Worm (Caenorhabditis elegans) whole organism, early embryonic: Measurements from ENCODE around the gene dbt-1.

Experiments
- B0310.2 ChIP-seq: sonication (generic microtip); optimal IDR thresholded peaks from 2 replicates; lab custom pipeline; 2016; ENCODE audit warnings: mild to moderate bottlenecking, missing genetic modification characterization, missing compliant biosample characterization
- F13C5.2 ChIP-seq: sonication (generic microtip); optimal IDR thresholded peaks from 2 replicates; lab custom pipeline; 2017; ENCODE audit warnings: mild to moderate bottlenecking, missing genetic modification characterization, inconsistent platforms, missing compliant biosample characterization
- aly-1 ChIP-seq: sonication (generic microtip); optimal IDR thresholded peaks from 2 replicates; lab custom pipeline; 2016; ENCODE audit warnings: missing genetic modification characterization, missing compliant biosample characterization
- ama-1 ChIP-seq: fragments of 150-350 bp; optimal IDR thresholded peaks from 2 replicates; lab custom pipeline; 2014
- ceh-13 ChIP-seq: fragments of 200-800 bp; sonication (Bioruptor generic); optimal IDR thresholded peaks from 2 replicates; lab custom pipeline; 2018; ENCODE audit warnings: mild to moderate bottlenecking, missing genetic modification characterization, missing compliant biosample characterization
- ceh-36 ChIP-seq: sonication (generic microtip); optimal IDR thresholded peaks from 2 replicates; lab custom pipeline; 2016; ENCODE audit warnings: missing genetic modification characterization, inconsistent platforms, missing compliant biosample characterization
- ets-7 ChIP-seq: sonication (generic microtip); optimal IDR thresholded peaks from 2 replicates; lab custom pipeline; 2016; ENCODE audit warnings: missing genotype, missing genetic modification characterization, missing compliant biosample characterization
- flt-1 ChIP-seq: fragments of 200-800 bp; sonication (Bioruptor generic); IDR thresholded peaks from 2 replicates; pipeline ENCODE4 v1.3.6; 2022; ENCODE audit warnings: missing genetic modification characterization, missing compliant biosample characterization
- hmbx-1 ChIP-seq: sonication (generic microtip); optimal IDR thresholded peaks from 2 replicates; lab custom pipeline; 2016; ENCODE audit warnings: mild to moderate bottlenecking, missing genetic modification characterization, missing compliant biosample characterization
- hmg-4 ChIP-seq: fragments of 200-800 bp; sonication (Bioruptor generic); optimal IDR thresholded peaks from 2 replicates; lab custom pipeline; 2018; ENCODE audit warnings: mild to moderate bottlenecking, missing genetic modification characterization, missing compliant biosample characterization
- hnd-1 ChIP-seq: sonication (generic microtip); optimal IDR thresholded peaks from 2 replicates; lab custom pipeline; 2016; ENCODE audit warnings: missing genetic modification characterization, missing compliant biosample characterization
- pes-1 ChIP-seq: fragments of 200-800 bp; sonication (Bioruptor generic); IDR thresholded peaks from 2 replicates; pipeline ENCODE4 v1.3.6; 2022; ENCODE audit warnings: missing genetic modification reagents, missing genetic modification characterization, missing compliant biosample characterization
- scrt-1 ChIP-seq: fragments of 200-800 bp; sonication (Bioruptor generic); IDR thresholded peaks from 2 replicates; pipeline ENCODE4 v1.3.6; 2022; ENCODE audit warnings: missing genetic modification characterization, missing compliant biosample characterization
- sea-1 ChIP-seq: fragments of 200-800 bp; sonication (Bioruptor generic); conservative IDR thresholded peaks from 2 replicates; pipeline ENCODE4 v1.3.6; 2022; ENCODE audit warnings: missing genetic modification characterization, missing compliant biosample characterization
- tbx-11 ChIP-seq: fragments of 200-800 bp; sonication (Bioruptor generic); IDR thresholded peaks from 2 replicates; pipeline ENCODE4 v1.3.6; 2022; ENCODE audit warnings: missing genetic modification characterization, missing compliant biosample characterization
- tbx-37 ChIP-seq: fragments of 200-800 bp; sonication (Bioruptor generic); conservative IDR thresholded peaks from 2 replicates; pipeline ENCODE4 v1.3.6; 2022; ENCODE audit warnings: missing genetic modification reagents, missing genetic modification characterization, missing compliant biosample characterization
- tra-4 ChIP-seq: sonication (generic microtip); optimal IDR thresholded peaks from 2 replicates; lab custom pipeline; 2017; ENCODE audit warnings: missing genetic modification characterization, missing compliant biosample characterization

dbt-1 gene

DNA sequence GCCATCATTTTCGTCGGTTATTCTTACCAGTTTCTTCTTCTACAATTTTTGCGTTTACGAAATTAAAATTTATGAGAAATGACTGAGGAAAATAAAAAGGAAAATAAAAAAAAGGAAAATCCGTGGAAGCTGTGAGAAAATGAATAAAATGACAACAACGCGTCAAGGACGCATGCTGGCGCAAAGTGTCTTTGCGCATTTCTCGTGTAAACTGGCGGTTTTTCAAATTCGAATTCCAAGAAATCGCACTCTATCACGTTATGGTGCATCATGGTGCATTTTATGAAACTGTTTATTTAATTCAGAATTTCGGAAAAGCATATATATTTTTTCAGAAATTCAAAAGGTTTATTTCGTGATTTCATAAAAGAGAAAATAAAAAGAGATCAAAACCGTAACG, at the start of gene dbt-1:
Gene dbt-1, minus strand, starts transcription at position 39 of the 400 bp plus-strand sequence.
- no peak for TF ChIP-seq ceh-36 (tag; lab: Kevin White, UChicago)
- TF ChIP-seq F13C5.2 (tag; lab: Kevin White, UChicago) = peak; percentile 3

DNA sequence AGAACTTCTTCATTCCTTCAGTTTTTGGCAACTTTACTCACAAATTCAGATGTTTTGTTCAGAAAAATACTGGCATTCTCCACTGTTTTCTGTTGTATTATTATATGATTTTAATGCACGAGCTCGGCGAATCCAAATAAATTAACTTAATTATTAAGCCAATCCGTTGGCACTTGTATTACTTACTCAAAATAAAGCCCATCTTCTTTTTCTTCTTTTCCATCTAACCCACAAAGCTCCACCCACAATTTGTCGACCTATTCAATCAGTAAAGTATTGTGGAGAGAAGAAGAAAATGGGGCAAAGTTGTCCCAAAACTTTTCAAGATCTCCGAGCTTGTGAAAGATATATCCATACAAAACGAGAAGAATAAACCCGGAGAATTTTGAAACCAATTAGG, 46.3 kb upstream of the dbt-1 start:
- no peak for TF ChIP-seq ceh-13 (GFP tag; lab: Kevin White, UChicago)
- no peak for TF ChIP-seq B0310.2 (tag; lab: Kevin White, UChicago)
- no peak for TF ChIP-seq aly-1 (tag; lab: Kevin White, UChicago)
- no peak for TF ChIP-seq hmbx-1
- no peak for TF ChIP-seq hmg-4
- no peak for TF ChIP-seq tbx-37
- no peak for TF ChIP-seq ama-1

DNA sequence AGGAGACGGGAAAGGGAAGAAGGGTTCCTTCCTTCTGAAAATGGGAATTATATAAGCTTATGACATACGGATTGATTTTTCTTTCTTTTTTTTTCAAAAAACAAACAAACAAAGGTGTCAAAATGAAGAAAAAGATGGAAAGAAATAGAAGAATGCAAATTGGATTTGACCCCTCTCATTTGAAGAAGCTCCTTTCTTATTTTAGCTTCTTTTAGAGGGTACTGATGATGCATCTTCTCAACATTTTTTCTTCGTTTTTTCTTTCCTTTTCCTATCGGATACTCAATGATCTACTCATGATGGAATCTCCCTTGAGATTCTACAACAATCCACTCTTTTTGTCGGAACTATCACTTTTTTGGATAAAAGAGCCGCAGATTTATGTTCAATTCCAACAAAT, 45.2 kb upstream of the dbt-1 start:
- TF ChIP-seq aly-1 (tag; lab: Kevin White, UChicago) = no peak
- no peak for TF ChIP-seq tbx-11 (GFP tag; lab: Robert Waterston, UW)
- no peak for TF ChIP-seq pes-1
- no peak for TF ChIP-seq tra-4 (tag; lab: Kevin White, UChicago)
- no peak for TF ChIP-seq F13C5.2 (tag; lab: Kevin White, UChicago)
- TF ChIP-seq ceh-13 (GFP tag; lab: Kevin White, UChicago) = no peak
- TF ChIP-seq hnd-1 = no peak
- no peak for TF ChIP-seq hmbx-1
- TF ChIP-seq scrt-1 (GFP tag; lab: Robert Waterston, UW) = no peak
- no peak for TF ChIP-seq B0310.2 (tag; lab: Kevin White, UChicago)
- no peak for TF ChIP-seq ets-7 (tag; lab: Kevin White, UChicago)
- TF ChIP-seq sea-1 (GFP tag; lab: Robert Waterston, UW) = no peak

ce11 chrII:7986928-7987327, 41.9 kb upstream of the dbt-1 start:
- TF ChIP-seq B0310.2 (tag; lab: Kevin White, UChicago) (no peak), ceh-36 (tag; lab: Kevin White, UChicago) (no peak), tbx-37 (no peak), ceh-13 (GFP tag; lab: Kevin White, UChicago) (no peak), tbx-11 (GFP tag; lab: Robert Waterston, UW) (no peak), hmbx-1 (no peak), pes-1 (no peak), sea-1 (GFP tag; lab: Robert Waterston, UW) (no peak), aly-1 (tag; lab: Kevin White, UChicago) (no peak), scrt-1 (GFP tag; lab: Robert Waterston, UW) (no peak), ets-7 (tag; lab: Kevin White, UChicago) (no peak), ama-1 (no peak), hmg-4 (no peak)

- TF ChIP-seq sea-1 (GFP tag; lab: Robert Waterston, UW) = no peak
- no peak for TF ChIP-seq B0310.2 (tag; lab: Kevin White, UChicago)
- TF ChIP-seq scrt-1 (GFP tag; lab: Robert Waterston, UW) = no peak
These were observed 40.0 kb upstream of the dbt-1 start for ce11 chrII:7985029-7985428.

- TF ChIP-seq ceh-36 (tag; lab: Kevin White, UChicago) (no peak), F13C5.2 (tag; lab: Kevin White, UChicago) (no peak), pes-1 (no peak), aly-1 (tag; lab: Kevin White, UChicago) (no peak), ama-1 (no peak), hmbx-1 (no peak), ceh-13 (GFP tag; lab: Kevin White, UChicago) (no peak), tra-4 (tag; lab: Kevin White, UChicago) (no peak), tbx-11 (GFP tag; lab: Robert Waterston, UW) (no peak), flt-1 (GFP tag; lab: Robert Waterston, UW) (no peak), sea-1 (GFP tag; lab: Robert Waterston, UW) (no peak)
These were observed 39.1 kb upstream of the dbt-1 start for ce11 chrII:7984071-7984470.

DNA sequence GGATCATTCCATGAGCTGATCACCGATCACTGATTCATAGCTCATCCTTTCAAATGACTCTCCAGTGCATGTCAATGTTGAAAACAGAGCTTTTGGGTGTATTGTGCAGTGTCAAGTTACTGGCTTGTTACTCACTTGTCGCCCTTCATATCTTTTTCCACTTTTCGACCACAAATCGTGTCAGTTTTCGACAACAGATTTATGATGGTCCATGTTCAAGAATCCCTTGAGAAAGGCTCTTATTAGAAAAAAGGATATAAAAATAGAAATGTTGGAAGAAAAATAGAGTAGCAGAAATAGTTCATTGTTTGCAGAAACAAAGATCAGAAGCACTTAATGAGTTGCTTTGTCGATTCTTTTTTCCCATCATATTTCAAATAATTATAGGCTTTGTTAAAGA, 38.4 kb upstream of the dbt-1 start:
- no peak for TF ChIP-seq ceh-13 (GFP tag; lab: Kevin White, UChicago)
- TF ChIP-seq hmg-4 = no peak
- no peak for TF ChIP-seq ets-7 (tag; lab: Kevin White, UChicago)
- TF ChIP-seq tbx-37 = no peak
- TF ChIP-seq ceh-36 (tag; lab: Kevin White, UChicago) = no peak

ce11 chrII:7981084-7981483, 36.1 kb upstream of the dbt-1 start:
- no peak for TF ChIP-seq pes-1
- TF ChIP-seq tbx-37 = no peak
- no peak for TF ChIP-seq hmg-4
- TF ChIP-seq tbx-11 (GFP tag; lab: Robert Waterston, UW) = no peak
- TF ChIP-seq F13C5.2 (tag; lab: Kevin White, UChicago) = no peak
- TF ChIP-seq B0310.2 (tag; lab: Kevin White, UChicago) = no peak
- TF ChIP-seq sea-1 (GFP tag; lab: Robert Waterston, UW) = no peak
- TF ChIP-seq scrt-1 (GFP tag; lab: Robert Waterston, UW) = no peak
- no peak for TF ChIP-seq tra-4 (tag; lab: Kevin White, UChicago)
- TF ChIP-seq ceh-13 (GFP tag; lab: Kevin White, UChicago) = no peak

- TF ChIP-seq sea-1 (GFP tag; lab: Robert Waterston, UW) (no peak), ets-7 (tag; lab: Kevin White, UChicago) (no peak), pes-1 (no peak), hmg-4 (no peak), tbx-37 (no peak), ceh-36 (tag; lab: Kevin White, UChicago) (no peak), aly-1 (tag; lab: Kevin White, UChicago) (no peak), scrt-1 (GFP tag; lab: Robert Waterston, UW) (no peak)
These were observed 32.5 kb upstream of the dbt-1 start for ce11 chrII:7977513-7977912.
